Worm (Caenorhabditis elegans) whole organism, midembryonic: ENCODE data around the gene rme-4.

Source experiments
- flt-1 ChIP-seq: fragments of 200-800 bp; sonication (Bioruptor generic); IDR thresholded peaks from 2 replicates; pipeline ENCODE4 v1.3.6; 2022; ENCODE audit warnings: missing genetic modification characterization, missing compliant biosample characterization
- ref-1 ChIP-seq: fragments of 200-800 bp; sonication (Bioruptor generic); conservative IDR thresholded peaks from 2 replicates; pipeline ENCODE4 v1.3.6; 2022; ENCODE audit warnings: missing genetic modification reagents, missing genetic modification characterization, missing compliant biosample characterization

DNA sequence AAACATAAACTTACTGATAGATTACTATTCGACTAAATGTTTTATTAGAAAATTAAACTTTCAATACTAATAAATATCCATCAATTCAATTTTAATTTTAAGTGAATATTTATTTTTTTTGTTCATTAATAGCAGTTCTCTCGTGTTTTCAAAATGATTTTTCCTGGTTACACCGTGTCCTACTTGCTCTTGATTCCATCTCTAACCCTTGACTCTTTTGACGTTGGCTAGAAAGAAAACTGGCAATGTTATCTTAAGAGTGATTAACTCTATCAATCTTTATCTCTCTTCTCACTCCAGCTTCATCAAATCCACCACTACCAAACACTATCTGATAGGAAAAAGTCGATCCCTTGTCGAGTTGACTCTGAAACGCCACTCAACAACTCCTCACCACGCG, 32.8 kb upstream of the rme-4 start, which contains the start of gene acr-8:
- TF ChIP-seq ref-1 (GFP tag; lab: Robert Waterston, UW) (no peak), flt-1 (no peak)
